Worm (Caenorhabditis elegans) whole organism, late embryonic: ENCODE results near the gene ssna-1.

ENCODE experiments used
- fkh-10 ChIP-seq: fragments of 150-350 bp; optimal IDR thresholded peaks from 2 replicates; lab custom pipeline; 2014; ENCODE audit warnings: missing biosample characterization, missing genetic modification reagents, missing genetic modification characterization
- hlh-30 ChIP-seq: sonication (generic microtip); optimal IDR thresholded peaks from 2 replicates; lab custom pipeline; 2017; ENCODE audit warnings: antibody characterized with exemption, missing genetic modification characterization, missing compliant biosample characterization; ENCODE audit not compliant: insufficient read depth
- nhr-11 ChIP-seq: fragments of 150-350 bp; optimal IDR thresholded peaks from 2 replicates; lab custom pipeline; 2014; ENCODE audit warnings: missing biosample characterization, missing genetic modification characterization
- unc-86 ChIP-seq: sonication (generic microtip); optimal IDR thresholded peaks from 2 replicates; lab custom pipeline; 2016; ENCODE audit warnings: missing genetic modification characterization, missing compliant biosample characterization

DNA sequence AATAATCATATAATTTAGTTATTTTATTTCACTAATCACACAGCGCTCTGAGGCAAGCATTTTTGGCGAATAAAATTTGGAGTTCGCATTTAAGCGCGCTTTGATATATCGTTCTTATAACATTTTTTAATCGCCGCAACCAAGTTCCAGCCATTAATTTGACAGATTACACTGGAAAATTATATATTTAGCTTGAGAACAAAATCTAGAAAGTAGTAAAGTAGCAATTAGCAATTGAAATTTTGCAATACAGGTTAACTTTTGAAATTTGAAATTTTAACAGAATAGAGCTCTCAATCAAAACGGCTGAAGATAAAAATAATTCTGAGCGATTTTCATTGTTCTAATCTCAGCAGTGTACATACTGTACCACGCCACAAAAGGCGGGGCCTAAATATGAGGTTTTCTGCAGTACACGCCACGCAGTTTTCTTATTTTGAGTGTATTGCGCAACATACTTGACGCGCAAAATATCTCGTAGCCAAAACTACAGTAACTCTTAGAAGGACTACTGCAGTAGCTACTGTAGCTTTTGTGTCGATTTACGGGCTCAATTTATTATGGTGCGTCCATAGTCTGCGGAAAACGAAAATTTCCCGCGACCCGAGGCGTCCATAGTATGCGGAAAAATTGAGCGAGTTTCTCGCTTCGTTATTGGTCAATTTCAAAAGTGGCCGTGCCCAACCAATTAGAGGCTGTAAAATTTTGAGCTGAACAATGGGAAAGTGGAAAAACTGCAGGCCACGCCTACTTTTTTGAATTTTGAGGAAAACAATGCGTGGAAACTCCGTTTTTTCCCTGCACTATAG lies 39.4 kb downstream of the ssna-1 start:
- TF ChIP-seq hlh-30 (tag; lab: Kevin White, UChicago) (no peak), fkh-10 (no peak), nhr-11 (tag; lab: Kevin White, UChicago) (no peak), unc-86 (tag; lab: Kevin White, UChicago) (no peak)
